Worm (Caenorhabditis elegans) whole organism, young adult: ENCODE results near the gene sel-10.

Source experiments
- B0019.2 ChIP-seq: fragments of 200-800 bp; sonication (Bioruptor generic); conservative IDR thresholded peaks from 2 replicates; pipeline ENCODE4 v1.3.6; 2022; ENCODE audit warnings: missing genetic modification reagents, missing genetic modification characterization, missing compliant biosample characterization
- C17E4.6 ChIP-seq: fragments of 200-800 bp; sonication (Bioruptor generic); IDR thresholded peaks from 2 replicates; pipeline ENCODE4 v1.3.6; 2022; ENCODE audit warnings: missing genetic modification reagents, missing genetic modification characterization, missing compliant biosample characterization
- F10E7.11 ChIP-seq: sonication (generic microtip); optimal IDR thresholded peaks from 2 replicates; lab custom pipeline; 2017; ENCODE audit warnings: mild to moderate bottlenecking, missing genetic modification characterization, moderate library complexity, missing compliant biosample characterization
- F37B4.10 ChIP-seq: fragments of 200-800 bp; sonication (Bioruptor generic); IDR thresholded peaks from 2 replicates; pipeline ENCODE4 v1.3.6; 2022; ENCODE audit warnings: missing genetic modification characterization, missing compliant biosample characterization
- F57A8.1 ChIP-seq: fragments of 200-800 bp; sonication (Bioruptor generic); optimal IDR thresholded peaks from 2 replicates; lab custom pipeline; 2018; ENCODE audit warnings: mild to moderate bottlenecking, missing genetic modification characterization, moderate library complexity, missing compliant biosample characterization
- F57C9.4 ChIP-seq: sonication (generic microtip); optimal IDR thresholded peaks from 2 replicates; lab custom pipeline; 2017; ENCODE audit warnings: mild to moderate bottlenecking, missing genetic modification characterization, missing compliant biosample characterization
- K12H6.12 ChIP-seq: fragments of 200-800 bp; sonication (Bioruptor generic); optimal IDR thresholded peaks from 2 replicates; lab custom pipeline; 2018; ENCODE audit warnings: mild to moderate bottlenecking, missing genetic modification characterization, missing compliant biosample characterization
- Y53F4B.3 ChIP-seq: fragments of 200-800 bp; sonication (Bioruptor generic); IDR thresholded peaks from 2 replicates; pipeline ENCODE4 v1.3.6; 2022; ENCODE audit warnings: missing genetic modification reagents, missing genetic modification characterization, missing compliant biosample characterization
- Y56A3A.18 ChIP-seq: fragments of 200-800 bp; sonication (Bioruptor generic); IDR thresholded peaks from 2 replicates; pipeline ENCODE4 v1.3.6; 2022; ENCODE audit warnings: missing genetic modification reagents, missing genetic modification characterization, missing compliant biosample characterization
- Y67H2A.10 ChIP-seq: fragments of 200-800 bp; sonication (Bioruptor generic); conservative IDR thresholded peaks from 2 replicates; pipeline ENCODE4 v1.3.6; 2022; ENCODE audit warnings: missing genetic modification reagents, missing genetic modification characterization, missing compliant biosample characterization
- Y79H2A.3 ChIP-seq: fragments of 200-800 bp; sonication (Bioruptor generic); conservative IDR thresholded peaks from 2 replicates; pipeline ENCODE4 v1.3.6; 2022; ENCODE audit warnings: missing genetic modification reagents, missing genetic modification characterization, missing compliant biosample characterization
- ZK185.1 ChIP-seq: sonication (generic microtip); optimal IDR thresholded peaks from 2 replicates; lab custom pipeline; 2016; ENCODE audit warnings: mild to moderate bottlenecking, missing genetic modification characterization, missing compliant biosample characterization; ENCODE audit not compliant: poor library complexity, severe bottlenecking
- attf-5 ChIP-seq: fragments of 200-800 bp; sonication (Bioruptor generic); optimal IDR thresholded peaks from 2 replicates; lab custom pipeline; 2018; ENCODE audit warnings: mild to moderate bottlenecking, missing genetic modification characterization, missing compliant biosample characterization
- attf-6 ChIP-seq: fragments of 200-800 bp; sonication (Bioruptor generic); IDR thresholded peaks from 2 replicates; pipeline ENCODE4 v1.3.6; 2022; ENCODE audit warnings: missing genetic modification reagents, missing genetic modification characterization, missing compliant biosample characterization
- bed-2 ChIP-seq: fragments of 200-800 bp; sonication (Bioruptor generic); IDR thresholded peaks from 2 replicates; pipeline ENCODE4 v1.3.6; 2022; ENCODE audit warnings: missing genetic modification reagents, missing genetic modification characterization, missing compliant biosample characterization
- ccch-3 ChIP-seq: fragments of 200-800 bp; sonication (Bioruptor generic); optimal IDR thresholded peaks from 2 replicates; lab custom pipeline; 2018; ENCODE audit warnings: mild to moderate bottlenecking, missing genetic modification characterization, missing compliant biosample characterization
- ceh-100 ChIP-seq: fragments of 200-800 bp; sonication (Bioruptor generic); IDR thresholded peaks from 2 replicates; pipeline ENCODE4 v1.3.6; 2022; ENCODE audit warnings: missing genetic modification reagents, missing genetic modification characterization, missing compliant biosample characterization
- ceh-27 ChIP-seq: fragments of 200-800 bp; sonication (Bioruptor generic); optimal IDR thresholded peaks from 2 replicates; lab custom pipeline; 2018; ENCODE audit warnings: mild to moderate bottlenecking, missing genetic modification characterization, moderate library complexity, missing compliant biosample characterization
- ceh-40 ChIP-seq: fragments of 200-800 bp; sonication (Bioruptor generic); IDR thresholded peaks from 2 replicates; pipeline ENCODE4 v1.3.6; 2022; ENCODE audit warnings: missing genetic modification characterization, missing compliant biosample characterization
- dpl-1 ChIP-seq: fragments of 150-350 bp; optimal IDR thresholded peaks from 2 replicates; lab custom pipeline; 2014; ENCODE audit warnings: missing biosample characterization, missing genetic modification reagents, missing genetic modification characterization
- efl-1 ChIP-seq: fragments of 150-350 bp; optimal IDR thresholded peaks from 2 replicates; lab custom pipeline; 2014; ENCODE audit warnings: missing biosample characterization, missing genetic modification reagents, missing genetic modification characterization
- egl-44 ChIP-seq: fragments of 200-800 bp; sonication (Bioruptor generic); IDR thresholded peaks from 2 replicates; pipeline ENCODE4 v1.3.6; 2022; ENCODE audit warnings: missing genetic modification reagents, missing genetic modification characterization, missing compliant biosample characterization
- him-1 ChIP-seq: sonication (generic microtip); optimal IDR thresholded peaks from 2 replicates; lab custom pipeline; 2016; ENCODE audit warnings: missing genotype, missing genetic modification reagents, missing genetic modification characterization, missing compliant biosample characterization
- hrde-1 ChIP-seq: sonication (generic microtip); optimal IDR thresholded peaks from 2 replicates; lab custom pipeline; 2016; ENCODE audit warnings: missing genetic modification characterization, mild to moderate bottlenecking, missing compliant biosample characterization, moderate library complexity, missing genotype, missing genetic modification reagents, borderline replicate concordance
- hsf-1 ChIP-seq: fragments of 200-800 bp; sonication (Bioruptor generic); IDR thresholded peaks from 2 replicates; pipeline ENCODE4 v1.3.6; 2022; ENCODE audit warnings: missing genetic modification reagents, missing genetic modification characterization, missing compliant biosample characterization
- madf-3 ChIP-seq: fragments of 200-800 bp; sonication (Bioruptor generic); IDR thresholded peaks from 2 replicates; pipeline ENCODE4 v1.3.6; 2022; ENCODE audit warnings: missing genetic modification reagents, missing genetic modification characterization, missing compliant biosample characterization
- mes-4 ChIP-seq: sonication (generic microtip); optimal IDR thresholded peaks from 2 replicates; lab custom pipeline; 2016; ENCODE audit warnings: missing genotype, missing genetic modification characterization, missing compliant biosample characterization
- nfya-2 ChIP-seq: fragments of 200-800 bp; sonication (Bioruptor generic); IDR thresholded peaks from 2 replicates; pipeline ENCODE4 v1.3.6; 2022; ENCODE audit warnings: missing genetic modification reagents, missing genetic modification characterization, missing compliant biosample characterization
- nhr-80 ChIP-seq: sonication (generic microtip); optimal IDR thresholded peaks from 2 replicates; lab custom pipeline; 2016; ENCODE audit warnings: missing genetic modification characterization, missing compliant biosample characterization
- pbrm-1 ChIP-seq: fragments of 200-800 bp; sonication (Bioruptor generic); IDR thresholded peaks from 2 replicates; pipeline ENCODE4 v1.3.6; 2022; ENCODE audit warnings: missing genetic modification reagents, missing genetic modification characterization, missing compliant biosample characterization
- repo-1 ChIP-seq: sonication (generic microtip); optimal IDR thresholded peaks from 2 replicates; lab custom pipeline; 2017; ENCODE audit warnings: mild to moderate bottlenecking, missing genetic modification characterization, missing compliant biosample characterization
- snpc-1.1 ChIP-seq: sonication (generic microtip); optimal IDR thresholded peaks from 2 replicates; lab custom pipeline; 2017; ENCODE audit warnings: missing genetic modification characterization, mild to moderate bottlenecking, missing compliant biosample characterization, antibody characterized with exemption, moderate library complexity, missing genotype, missing genetic modification reagents; ENCODE audit not compliant: insufficient read depth
- snpc-4 ChIP-seq, 5 experiments: fragments of 150-350 bp in 1 of 5; sonication (generic microtip) in 4 of 5; optimal IDR thresholded peaks; 2 replicates each; lab custom pipeline; 2014 to 2018; ENCODE audit warnings: missing genetic modification characterization in 5 of 5, missing biosample characterization in 3 of 5, antibody characterized with exemption in 2 of 5, mild to moderate bottlenecking in 2 of 5, missing compliant biosample characterization in 2 of 5, missing genotype in 2 of 5, moderate library complexity in 2 of 5, missing genetic modification reagents in 1 of 5
- somi-1 ChIP-seq: fragments of 200-800 bp; sonication (Bioruptor generic); optimal IDR thresholded peaks from 2 replicates; lab custom pipeline; 2018; ENCODE audit warnings: mild to moderate bottlenecking, missing genetic modification characterization, missing compliant biosample characterization
- tbx-9 ChIP-seq: sonication (generic microtip); optimal IDR thresholded peaks from 2 replicates; lab custom pipeline; 2016; ENCODE audit warnings: borderline replicate concordance, missing genetic modification characterization, inconsistent platforms, missing compliant biosample characterization
- zim-3 ChIP-seq: sonication (generic microtip); optimal IDR thresholded peaks from 2 replicates; lab custom pipeline; 2017; ENCODE audit warnings: mild to moderate bottlenecking, missing genetic modification characterization, moderate library complexity, missing compliant biosample characterization

sel-10 gene

DNA sequence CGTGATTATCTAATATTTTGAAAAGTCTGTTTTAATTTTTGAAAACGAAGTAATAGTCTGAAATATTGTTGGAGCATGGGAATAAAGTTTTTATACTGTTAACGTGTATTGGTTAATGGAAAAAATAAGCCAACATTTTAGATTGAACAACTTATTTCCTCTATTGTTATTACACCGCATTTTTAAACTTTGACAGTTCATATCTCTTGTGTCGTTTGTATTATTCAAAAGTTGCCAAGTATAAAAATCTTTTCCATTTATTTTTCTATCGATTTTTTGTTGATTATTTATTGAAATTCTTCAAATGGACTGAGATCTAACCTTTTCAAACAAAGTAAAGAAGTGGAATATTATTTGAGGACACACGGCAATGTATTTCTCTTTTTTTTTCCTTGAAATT, 11.7 kb downstream of the sel-10 start, which contains the start of gene str-165:
TSS of gene str-165 (plus strand) at position 301 of the 400 bp plus-strand sequence.
- TF ChIP-seq F57C9.4 (tag; lab: Kevin White, UChicago), result no peak
- no peak for TF ChIP-seq attf-6
- no peak for TF ChIP-seq pbrm-1 (GFP tag; lab: Robert Waterston, UW)
- TF ChIP-seq efl-1 (GFP tag; lab: Kevin White, UChicago), result no peak
- no peak for TF ChIP-seq B0019.2
- TF ChIP-seq Y67H2A.10 (GFP tag; lab: Robert Waterston, UW), result no peak
- no peak for TF ChIP-seq snpc-4 (GFP tag; optimal IDR thresholded peaks at IDR 0.05; lab: Kevin White, UChicago)
- no peak for TF ChIP-seq snpc-4 (tag; optimal IDR thresholded peaks at IDR 0.05; lab: Kevin White, UChicago)
- TF ChIP-seq mes-4, result no peak
- TF ChIP-seq Y53F4B.3 (GFP tag; lab: Robert Waterston, UW), result no peak
- TF ChIP-seq snpc-1.1, result no peak
- no peak for TF ChIP-seq dpl-1
- no peak for TF ChIP-seq F10E7.11 (tag; lab: Kevin White, UChicago)
- TF ChIP-seq tbx-9 (tag; lab: Kevin White, UChicago), result no peak
- TF ChIP-seq Y56A3A.18, result no peak
- TF ChIP-seq zim-3 (tag; lab: Kevin White, UChicago), result no peak

DNA sequence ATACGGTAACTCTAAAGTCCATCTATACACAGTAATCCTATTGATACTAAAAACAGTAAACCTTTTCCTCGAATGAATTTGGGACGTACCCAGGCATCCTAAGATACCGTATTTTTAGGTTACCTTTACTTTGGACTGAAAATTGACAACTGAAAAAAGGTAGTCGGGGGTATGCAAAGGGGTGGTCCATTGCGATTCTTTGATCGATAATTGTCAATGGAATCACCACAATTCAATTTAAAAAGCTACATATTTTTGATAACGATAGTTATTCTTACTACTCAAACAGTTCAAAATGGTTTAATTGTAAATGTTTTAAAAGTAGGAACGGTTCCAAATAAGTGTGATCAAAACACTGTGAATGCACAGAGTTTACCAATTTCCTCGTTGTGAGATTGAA, 14.8 kb downstream of the sel-10 start, which contains the start of gene srx-129:
TSS of gene srx-129 (plus strand) at position 301 of the 400 bp plus-strand sequence.
- TF ChIP-seq ZK185.1 (tag; lab: Kevin White, UChicago), result no peak
- no peak for TF ChIP-seq repo-1
- TF ChIP-seq hsf-1 (GFP tag; lab: Robert Waterston, UW), result no peak
- TF ChIP-seq somi-1 (GFP tag; lab: Kevin White, UChicago), result no peak

DNA sequence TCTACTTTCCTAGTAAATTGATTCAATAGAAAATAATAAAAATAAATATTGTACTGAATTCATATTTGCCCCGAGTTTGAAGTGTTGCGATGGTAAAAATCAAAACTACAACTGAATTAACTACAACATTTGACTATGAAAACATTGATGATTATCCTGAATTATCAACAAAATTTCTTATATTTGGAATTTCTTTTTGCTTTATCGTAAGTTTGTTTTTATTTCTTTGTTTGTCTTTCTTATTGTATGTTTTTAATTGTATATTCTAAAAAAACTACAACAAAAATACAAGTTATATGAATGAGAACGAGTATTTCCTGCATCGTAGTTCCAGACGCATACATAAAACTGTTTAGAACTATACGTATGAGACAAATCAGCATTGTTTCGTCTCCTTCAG, 18.0 kb downstream of the sel-10 start, which contains the start of gene srx-128:
TSS of gene srx-128 (plus strand) at position 301 of the 400 bp plus-strand sequence.
- TF ChIP-seq Y79H2A.3 (GFP tag; lab: Robert Waterston, UW) (no peak), ccch-3 (GFP tag; lab: Kevin White, UChicago) (no peak), bed-2 (no peak), C17E4.6 (GFP tag; lab: Robert Waterston, UW) (no peak), ceh-100 (no peak), ceh-40 (GFP tag; lab: Robert Waterston, UW) (no peak), hrde-1 (tag; lab: Kevin White, UChicago) (no peak), dpl-1 (no peak), attf-5 (GFP tag; lab: Kevin White, UChicago) (no peak), madf-3 (no peak), F37B4.10 (no peak), F57A8.1 (GFP tag; lab: Kevin White, UChicago) (no peak), nhr-80 (tag; lab: Kevin White, UChicago) (no peak), nfya-2 (GFP tag; lab: Robert Waterston, UW) (no peak), mes-4 (no peak), egl-44 (GFP tag; lab: Robert Waterston, UW) (no peak), ceh-27 (GFP tag; lab: Kevin White, UChicago) (no peak)

DNA sequence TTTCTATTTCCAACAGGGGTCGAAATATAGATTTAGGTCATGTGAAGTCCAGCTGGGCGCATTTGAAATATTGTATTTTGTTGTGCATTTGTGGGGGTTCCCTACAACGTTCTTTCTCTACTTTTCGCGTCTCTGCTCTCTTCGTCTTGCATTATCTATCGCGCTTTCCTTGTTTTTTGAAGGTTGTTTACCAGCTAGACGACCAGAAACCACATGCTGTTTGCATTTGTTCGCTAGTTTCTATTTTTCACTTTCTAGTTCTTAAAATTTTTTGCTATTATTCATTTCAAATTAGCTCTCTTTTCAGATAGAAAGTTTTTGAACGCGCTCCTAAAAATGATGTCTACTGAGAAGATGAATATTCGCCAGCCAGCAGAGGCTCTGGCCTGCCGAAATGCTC, 20.3 kb downstream of the sel-10 start, which contains the start of gene F55B12.10:
TSS of gene F55B12.10 (plus strand) at position 301 of the 400 bp plus-strand sequence.
- TF ChIP-seq him-1 (tag; lab: Kevin White, UChicago) (no peak), K12H6.12 (peak; percentile 7)
